Worm (Caenorhabditis elegans) whole organism, midembryonic: ENCODE measurements around the gene nhr-111.

Experiments
- T22C8.4 ChIP-seq: fragments of 200-800 bp; sonication (Bioruptor generic); IDR thresholded peaks from 2 replicates; pipeline ENCODE4 v1.3.6; 2022; ENCODE audit warnings: missing genetic modification characterization, missing compliant biosample characterization
- flt-1 ChIP-seq: fragments of 200-800 bp; sonication (Bioruptor generic); IDR thresholded peaks from 2 replicates; pipeline ENCODE4 v1.3.6; 2022; ENCODE audit warnings: missing genetic modification characterization, missing compliant biosample characterization
- tab-1 ChIP-seq: fragments of 200-800 bp; sonication (Bioruptor generic); IDR thresholded peaks from 2 replicates; pipeline ENCODE4 v1.3.6; 2022; ENCODE audit warnings: missing genetic modification characterization, missing compliant biosample characterization
- ztf-23 ChIP-seq: fragments of 200-800 bp; sonication (Bioruptor generic); IDR thresholded peaks from 2 replicates; pipeline ENCODE4 v1.3.6; 2022; ENCODE audit warnings: missing genetic modification reagents, missing genetic modification characterization, missing compliant biosample characterization
- ztf-29 ChIP-seq: fragments of 200-800 bp; sonication (Bioruptor generic); IDR thresholded peaks from 2 replicates; pipeline ENCODE4 v1.3.6; 2022; ENCODE audit warnings: missing genetic modification reagents, missing genetic modification characterization, missing compliant biosample characterization

ce11 chrV:16160087-16160486 is 35.4 kb upstream of the nhr-111 start:
- TF ChIP-seq flt-1 (no peak), tab-1 (GFP tag; lab: Robert Waterston, UW) (no peak), ztf-23 (GFP tag; lab: Robert Waterston, UW) (no peak), ztf-29 (GFP tag; lab: Robert Waterston, UW) (no peak), T22C8.4 (GFP tag; lab: Robert Waterston, UW) (no peak)
